Fruit fly (Drosophila melanogaster) whole organism, pupa: ENCODE results near the gene ng4.

Source experiments
- CG12605 ChIP-seq: fragments of 200-800 bp; sonication (Bioruptor generic); IDR thresholded peaks from 2 replicates; pipeline ENCODE4 v1.3.6; 2022; ENCODE audit warnings: missing biosample characterization, missing genetic modification characterization
- CG13204 ChIP-seq: fragments of 200-800 bp; sonication (Bioruptor generic); optimal IDR thresholded peaks from 2 replicates; lab custom pipeline; 2018; ENCODE audit warnings: missing biosample characterization, mild to moderate bottlenecking, missing genetic modification characterization, moderate library complexity
- CG34367 ChIP-seq: fragments of 200-800 bp; sonication (Bioruptor generic); optimal IDR thresholded peaks from 2 replicates; lab custom pipeline; 2018; ENCODE audit warnings: missing biosample characterization, mild to moderate bottlenecking, missing genetic modification characterization
- CG4496 ChIP-seq: fragments of 200-800 bp; sonication (Bioruptor generic); IDR thresholded peaks from 3 replicates; pipeline ENCODE4 v1.3.6; 2022; ENCODE audit warnings: missing biosample characterization, missing genetic modification characterization
- D1 ChIP-seq: fragments of 200-800 bp; sonication (Bioruptor generic); optimal IDR thresholded peaks from 2 replicates; lab custom pipeline; 2018; ENCODE audit warnings: missing biosample characterization, mild to moderate bottlenecking, missing genetic modification characterization, moderate library complexity
- EcR ChIP-seq: fragments of 200-800 bp; sonication (Bioruptor generic); optimal IDR thresholded peaks from 3 replicates; lab custom pipeline; 2019; ENCODE audit warnings: missing biosample characterization, missing genetic modification characterization, mild to moderate bottlenecking, moderate library complexity, missing genetic modification reagents
- Pif1B ChIP-seq: fragments of 200-800 bp; sonication (Bioruptor generic); optimal IDR thresholded peaks from 3 replicates; lab custom pipeline; 2016; ENCODE audit warnings: missing biosample characterization, missing genetic modification characterization
- Snoo ChIP-seq: fragments of 200-800 bp; sonication (Bioruptor generic); optimal IDR thresholded peaks from 3 replicates; lab custom pipeline; 2017; ENCODE audit warnings: missing biosample characterization, mild to moderate bottlenecking, missing genetic modification characterization, inconsistent platforms
- fd96Ca ChIP-seq: fragments of 200-800 bp; sonication (Bioruptor generic); IDR thresholded peaks from 3 replicates; pipeline ENCODE4 v1.3.6; 2022; ENCODE audit warnings: missing biosample characterization, missing genetic modification characterization
- gl ChIP-seq: fragments of 200-800 bp; sonication (Bioruptor generic); optimal IDR thresholded peaks from 2 replicates; lab custom pipeline; 2018; ENCODE audit warnings: missing biosample characterization, mild to moderate bottlenecking, missing genetic modification characterization
- rn ChIP-seq: fragments of 200-800 bp; sonication (Bioruptor generic); IDR thresholded peaks from 2 replicates; pipeline ENCODE4 v1.3.6; 2022; ENCODE audit warnings: missing biosample characterization, missing genetic modification characterization

- TF ChIP-seq gl (no peak), D1 (no peak), CG4496 (GFP tag; lab: Robert Waterston, UW) (no peak), rn (no peak), EcR (GFP tag; lab: Kevin White, UChicago) (no peak), Pif1B (no peak), CG13204 (no peak), Snoo (no peak), CG34367 (no peak), CG12605 (GFP tag; lab: Robert Waterston, UW) (no peak), fd96Ca (GFP tag; lab: Robert Waterston, UW) (no peak)
These were observed 29.5 kb upstream of the ng4 start for dm6 chrX:3273557-3273956.
